Worm (Caenorhabditis elegans) whole organism, L1 larva: ENCODE measurements around the gene srj-25.

Source experiments
- lin-39 ChIP-seq: fragments of 150-350 bp; optimal IDR thresholded peaks from 2 replicates; lab custom pipeline; 2014; ENCODE audit warnings: missing biosample characterization, missing genetic modification reagents, missing genetic modification characterization
- lsy-2 ChIP-seq, 2 experiments: fragments of 150-350 bp; optimal IDR thresholded peaks; 2 replicates each; lab custom pipeline; 2014; ENCODE audit warnings: missing biosample characterization in 2 of 2, missing genetic modification characterization in 2 of 2
- nhr-28 ChIP-seq: fragments of 150-350 bp; optimal IDR thresholded peaks from 2 replicates; lab custom pipeline; 2014; ENCODE audit warnings: missing biosample characterization, missing genetic modification characterization
- unc-62 ChIP-seq: fragments of 150-350 bp; optimal IDR thresholded peaks from 2 replicates; lab custom pipeline; 2014; ENCODE audit warnings: missing biosample characterization, missing genetic modification reagents, missing genetic modification characterization
- xbp-1 ChIP-seq: sonication (generic microtip); optimal IDR thresholded peaks from 2 replicates; lab custom pipeline; 2016; ENCODE audit warnings: missing genetic modification characterization, missing compliant biosample characterization

DNA sequence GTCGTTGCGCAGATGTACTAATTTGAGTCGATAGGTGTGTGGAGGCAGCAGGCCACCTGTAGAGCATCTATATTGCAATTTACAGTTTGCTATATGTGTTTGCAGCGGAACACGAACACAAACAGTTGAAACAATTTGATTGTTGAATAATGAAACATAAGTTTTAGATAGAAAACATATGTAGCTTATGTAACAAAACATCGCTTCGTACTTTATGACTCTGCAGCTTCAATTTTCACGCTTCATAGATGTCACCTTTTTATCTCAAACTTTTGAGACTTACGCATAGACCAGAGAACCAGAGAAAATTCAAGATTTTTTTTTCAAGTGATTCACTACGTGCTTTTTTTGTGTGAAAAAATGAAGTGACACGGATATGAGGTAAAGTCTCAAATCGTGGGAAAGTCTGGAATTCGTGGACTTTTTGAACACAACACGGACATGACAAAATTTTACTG is 12.1 kb downstream of the srj-25 start, which contains the start of gene fbxb-72:
- peak; percentile 37 for TF ChIP-seq lin-39 (tag; lab: Kevin White, UChicago)
- TF ChIP-seq unc-62 (GFP tag; lab: Kevin White, UChicago), result no peak
- TF ChIP-seq xbp-1, result no peak
- TF ChIP-seq nhr-28 (tag; lab: Kevin White, UChicago), result no peak
- peak; percentile 51 to 58 for TF ChIP-seq lsy-2 (tag; optimal IDR thresholded peaks at IDR 0.05; lab: Kevin White, UChicago)
